Worm (Caenorhabditis elegans): ENCODE results near the gene Y48B6A.1.

Gene Y48B6A.1

ce11 chrII:14150031-14150430 lies 4.1 kb downstream of the Y48B6A.1 start, which contains the start of gene W03H9.1:
W03H9.1 (minus strand) TSS chrII:14150131.
- TF ChIP-seq lin-13 (tag; optimal IDR thresholded peaks at IDR 0.05) (no peak), mab-5 (tag; optimal IDR thresholded peaks at IDR 0.05) (no peak), M03D4.4 (tag; optimal IDR thresholded peaks at IDR 0.05) (no peak), snpc-4 (tag; optimal IDR thresholded peaks at IDR 0.05) (no peak), bed-3 (GFP tag; optimal IDR thresholded peaks at IDR 0.05) (no peak), mls-2 (tag; optimal IDR thresholded peaks at IDR 0.05) (no peak), nhr-237 (tag; optimal IDR thresholded peaks at IDR 0.05) (no peak), unc-39 (tag; optimal IDR thresholded peaks at IDR 0.05) (no peak), cnd-1 (tag; optimal IDR thresholded peaks at IDR 0.05) (no peak), pha-4 (tag; optimal IDR thresholded peaks at IDR 0.05) (no peak), ceh-83 (GFP tag; optimal IDR thresholded peaks at IDR 0.05) (no peak), blmp-1 (tag; optimal IDR thresholded peaks at IDR 0.05) (no peak), zip-8 (tag; optimal IDR thresholded peaks at IDR 0.05) (no peak), ham-2 (GFP tag; optimal IDR thresholded peaks at IDR 0.05) (no peak), elt-1 (tag; optimal IDR thresholded peaks at IDR 0.05; ENCODE audit: borderline replicate concordance, insufficient read depth) (no peak), sem-2 (GFP tag; optimal IDR thresholded peaks at IDR 0.05) (no peak), ces-1 (GFP tag; optimal IDR thresholded peaks at IDR 0.05) (no peak), unc-62 (GFP tag; optimal IDR thresholded peaks at IDR 0.05) (no peak), hlh-1 (tag; optimal IDR thresholded peaks at IDR 0.05) (no peak), mep-1 (tag; optimal IDR thresholded peaks at IDR 0.05) (no peak)

ce11 chrII:14143838-14144268 lies 10.3 kb downstream of the Y48B6A.1 start, which contains the start of gene W03H9.2:
W03H9.2 (minus strand) TSS chrII:14143869.
- TF ChIP-seq sem-2 (GFP tag; optimal IDR thresholded peaks at IDR 0.05) (no peak), elt-1 (tag; optimal IDR thresholded peaks at IDR 0.05; ENCODE audit: borderline replicate concordance, insufficient read depth) (no peak), tbx-8 (GFP tag; optimal IDR thresholded peaks at IDR 0.05) (no peak), nhr-76 (tag; optimal IDR thresholded peaks at IDR 0.05) (no peak), elt-3 (tag; optimal IDR thresholded peaks at IDR 0.05) (no peak), flh-1 (GFP tag; optimal IDR thresholded peaks at IDR 0.05) (no peak), M03D4.4 (tag; optimal IDR thresholded peaks at IDR 0.05) (peak; percentile 74), hlh-1 (tag; optimal IDR thresholded peaks at IDR 0.05) (no peak), ceh-39 (tag; optimal IDR thresholded peaks at IDR 0.05) (no peak), blmp-1 (tag; optimal IDR thresholded peaks at IDR 0.05) (no peak), mls-2 (tag; optimal IDR thresholded peaks at IDR 0.05) (peak; percentile 54), ces-1 (GFP tag; optimal IDR thresholded peaks at IDR 0.05) (peak; percentile 69), unc-39 (tag; optimal IDR thresholded peaks at IDR 0.05) (no peak), zip-8 (tag; optimal IDR thresholded peaks at IDR 0.05) (no peak), cnd-1 (tag; optimal IDR thresholded peaks at IDR 0.05) (peak; percentile 62), ceh-83 (GFP tag; optimal IDR thresholded peaks at IDR 0.05) (peak; percentile 78), nhr-12 (tag; optimal IDR thresholded peaks at IDR 0.05) (no peak), ham-2 (GFP tag; optimal IDR thresholded peaks at IDR 0.05) (peak; percentile 8), drap-1 (GFP tag; optimal IDR thresholded peaks at IDR 0.05) (peak; percentile 70), nhr-28 (tag; optimal IDR thresholded peaks at IDR 0.05) (no peak), mab-5 (tag; optimal IDR thresholded peaks at IDR 0.05) (no peak), ztf-11 (tag; optimal IDR thresholded peaks at IDR 0.05) (no peak), pha-4 (tag; optimal IDR thresholded peaks at IDR 0.05) (no peak), lin-13 (tag; optimal IDR thresholded peaks at IDR 0.05) (peak; percentile 6), bed-3 (GFP tag; optimal IDR thresholded peaks at IDR 0.05) (peak; percentile 70), ceh-43 (GFP tag; optimal IDR thresholded peaks at IDR 0.05) (no peak), sptf-1 (tag; optimal IDR thresholded peaks at IDR 0.05) (peak; percentile 81), lsy-2 (tag; optimal IDR thresholded peaks at IDR 0.05) (peak; percentile 48), nhr-2 (tag; optimal IDR thresholded peaks at IDR 0.05) (no peak), unc-120 (tag; optimal IDR thresholded peaks at IDR 0.05; ENCODE audit: poor library complexity, severe bottlenecking) (peak; percentile 75), snpc-4 (tag; optimal IDR thresholded peaks at IDR 0.05) (no peak), lin-32 (GFP tag; optimal IDR thresholded peaks at IDR 0.05) (peak; percentile 9), unc-62 (GFP tag; optimal IDR thresholded peaks at IDR 0.05) (no peak), mep-1 (tag; optimal IDR thresholded peaks at IDR 0.05) (no peak), nhr-237 (tag; optimal IDR thresholded peaks at IDR 0.05) (peak; percentile 43)

DNA sequence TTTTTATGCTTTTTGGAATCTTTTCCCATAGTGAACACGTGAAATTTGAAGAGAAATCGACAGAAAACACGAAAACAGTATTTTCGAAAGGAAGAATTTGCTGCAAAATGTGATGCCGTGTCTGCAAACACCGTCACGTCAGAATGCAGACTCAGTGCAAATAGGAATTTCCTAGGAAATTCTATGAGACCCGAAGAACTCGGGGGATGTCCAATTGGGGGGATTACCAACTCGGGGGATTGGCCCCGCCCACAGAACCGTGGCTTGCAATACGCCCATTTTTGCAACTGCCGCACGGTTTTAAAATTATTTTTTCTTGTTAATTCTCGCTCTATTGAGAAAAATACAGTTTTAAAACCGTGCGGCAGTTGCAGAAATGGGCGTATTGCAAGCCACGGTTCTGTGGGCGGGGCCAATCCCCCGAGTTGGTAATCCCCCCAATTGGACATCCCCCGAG lies 12.0 kb downstream of the Y48B6A.1 start, which contains the start of gene cacn-1:
cacn-1 (minus strand) TSS at position 51 of the 457 bp plus-strand sequence.
- TF ChIP-seq lsy-2 (tag; optimal IDR thresholded peaks at IDR 0.05) (peak; percentile 8), ces-1 (GFP tag; optimal IDR thresholded peaks at IDR 0.05) (peak; percentile 30), sptf-1 (tag; optimal IDR thresholded peaks at IDR 0.05) (peak; percentile 7)

Measured in whole organism, mixed stage, embryonic.